Worm (Caenorhabditis elegans) whole organism, midembryonic: ENCODE measurements around the gene exos-8.

Source experiments
- T22C8.4 ChIP-seq: fragments of 200-800 bp; sonication (Bioruptor generic); IDR thresholded peaks from 2 replicates; pipeline ENCODE4 v1.3.6; 2022; ENCODE audit warnings: missing genetic modification characterization, missing compliant biosample characterization
- cog-1 ChIP-seq: sonication (generic microtip); optimal IDR thresholded peaks from 2 replicates; lab custom pipeline; 2016; ENCODE audit warnings: missing genetic modification characterization, missing compliant biosample characterization
- flt-1 ChIP-seq: fragments of 200-800 bp; sonication (Bioruptor generic); IDR thresholded peaks from 2 replicates; pipeline ENCODE4 v1.3.6; 2022; ENCODE audit warnings: missing genetic modification characterization, missing compliant biosample characterization
- klf-2 ChIP-seq: fragments of 200-800 bp; sonication (Bioruptor generic); conservative IDR thresholded peaks from 2 replicates; pipeline ENCODE4 v1.3.6; 2022; ENCODE audit warnings: missing genetic modification reagents, missing genetic modification characterization, missing compliant biosample characterization
- med-1 ChIP-seq: sonication (generic microtip); optimal IDR thresholded peaks from 2 replicates; lab custom pipeline; 2017; ENCODE audit warnings: missing genetic modification characterization, mild to moderate bottlenecking, missing compliant biosample characterization, antibody characterized with exemption, missing genetic modification reagents; ENCODE audit not compliant: insufficient read depth
- ref-1 ChIP-seq: fragments of 200-800 bp; sonication (Bioruptor generic); conservative IDR thresholded peaks from 2 replicates; pipeline ENCODE4 v1.3.6; 2022; ENCODE audit warnings: missing genetic modification reagents, missing genetic modification characterization, missing compliant biosample characterization
- tab-1 ChIP-seq: fragments of 200-800 bp; sonication (Bioruptor generic); IDR thresholded peaks from 2 replicates; pipeline ENCODE4 v1.3.6; 2022; ENCODE audit warnings: missing genetic modification characterization, missing compliant biosample characterization
- ztf-23 ChIP-seq: fragments of 200-800 bp; sonication (Bioruptor generic); IDR thresholded peaks from 2 replicates; pipeline ENCODE4 v1.3.6; 2022; ENCODE audit warnings: missing genetic modification reagents, missing genetic modification characterization, missing compliant biosample characterization

DNA sequence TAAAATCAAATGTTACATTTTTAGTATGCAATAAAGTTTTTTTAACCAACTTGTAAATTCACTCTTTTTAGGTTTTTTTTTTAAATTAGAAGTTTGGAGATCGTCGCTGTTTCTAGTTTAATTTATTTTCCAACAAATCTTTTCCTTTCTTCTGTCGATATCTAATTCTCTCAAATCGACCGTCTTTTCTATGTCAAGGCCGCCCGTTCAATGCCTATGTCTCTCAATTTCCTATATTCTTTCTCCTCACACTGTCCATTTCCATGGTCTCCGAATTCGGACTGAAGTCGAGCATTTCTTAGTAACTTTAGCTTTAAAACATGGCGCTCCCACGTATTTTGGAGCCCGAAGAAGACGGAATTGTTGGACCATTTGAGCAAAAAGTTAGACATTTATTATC lies 24.9 kb upstream of the exos-8 start, which contains the start of the genes T14B4.5 and T14B4.20:
- TF ChIP-seq ztf-23 (GFP tag; lab: Robert Waterston, UW) (no peak), T22C8.4 (GFP tag; lab: Robert Waterston, UW) (no peak), flt-1 (GFP tag; lab: Robert Waterston, UW) (no peak), med-1 (GFP tag; lab: Kevin White, UChicago) (no peak), klf-2 (no peak), tab-1 (GFP tag; lab: Robert Waterston, UW) (no peak), cog-1 (tag; lab: Kevin White, UChicago) (no peak), ref-1 (GFP tag; lab: Robert Waterston, UW) (no peak)
